Worm (Caenorhabditis elegans) whole organism, L4 larva: ENCODE measurements around the gene nhr-132.
A peak's percentile ranks its signal among the peaks of the same experiment; 100 is the strongest.

ENCODE experiments used
- F37D6.2 ChIP-seq: sonication (generic microtip); optimal IDR thresholded peaks from 2 replicates; lab custom pipeline; 2016; ENCODE audit warnings: mild to moderate bottlenecking, missing genetic modification characterization, missing compliant biosample characterization
- F44E2.7 ChIP-seq: fragments of 200-800 bp; sonication (Bioruptor generic); IDR thresholded peaks from 2 replicates; pipeline ENCODE4 v2.1.2; 2022; ENCODE audit warnings: missing genetic modification characterization, missing compliant biosample characterization
- Y105C5A.15 ChIP-seq: fragments of 200-800 bp; sonication (Bioruptor generic); IDR thresholded peaks from 2 replicates; pipeline ENCODE4 v1.3.6; 2022; ENCODE audit warnings: missing genetic modification characterization, missing compliant biosample characterization
- ama-1 ChIP-seq: fragments of 150-350 bp; optimal IDR thresholded peaks from 2 replicates; lab custom pipeline; 2014; ENCODE audit warnings: inconsistent platforms, mixed read lengths
- arid-1 ChIP-seq: fragments of 200-800 bp; sonication (Bioruptor generic); conservative IDR thresholded peaks from 2 replicates; pipeline ENCODE4 v1.3.6; 2022; ENCODE audit warnings: missing genetic modification reagents, missing genetic modification characterization, missing compliant biosample characterization
- attf-4 ChIP-seq: sonication (generic microtip); optimal IDR thresholded peaks from 3 replicates; lab custom pipeline; 2017; ENCODE audit warnings: missing biosample characterization, missing genetic modification characterization
- ceh-20 ChIP-seq: fragments of 200-800 bp; sonication (Bioruptor generic); IDR thresholded peaks from 2 replicates; pipeline ENCODE4 v1.3.6; 2022; ENCODE audit warnings: missing genetic modification reagents, missing genetic modification characterization, missing compliant biosample characterization
- ceh-32 ChIP-seq: sonication (generic microtip); optimal IDR thresholded peaks from 2 replicates; lab custom pipeline; 2016; ENCODE audit warnings: mild to moderate bottlenecking, missing genetic modification characterization, missing compliant biosample characterization; ENCODE audit not compliant: poor library complexity
- ceh-44 ChIP-seq: fragments of 200-800 bp; sonication (Bioruptor generic); IDR thresholded peaks from 2 replicates; pipeline ENCODE4 v1.3.6; 2022; ENCODE audit warnings: missing genetic modification reagents, missing genetic modification characterization, missing compliant biosample characterization
- ceh-62 ChIP-seq: sonication (generic microtip); optimal IDR thresholded peaks from 2 replicates; lab custom pipeline; 2017; ENCODE audit warnings: missing biosample characterization, missing genetic modification characterization
- ceh-82 ChIP-seq: sonication (generic microtip); optimal IDR thresholded peaks from 2 replicates; lab custom pipeline; 2017; ENCODE audit warnings: missing biosample characterization, missing genetic modification characterization
- ctbp-1 ChIP-seq: fragments of 200-800 bp; sonication (Bioruptor generic); IDR thresholded peaks from 2 replicates; pipeline ENCODE4 v1.3.6; 2022; ENCODE audit warnings: missing genetic modification reagents, missing genetic modification characterization, missing compliant biosample characterization
- daf-8 ChIP-seq: fragments of 200-800 bp; sonication (Bioruptor generic); IDR thresholded peaks from 2 replicates; pipeline ENCODE4 v1.3.6; 2022; ENCODE audit warnings: missing genetic modification characterization, missing compliant biosample characterization
- dmd-8 ChIP-seq: fragments of 200-800 bp; sonication (Bioruptor generic); IDR thresholded peaks from 2 replicates; pipeline ENCODE4 v1.3.6; 2022; ENCODE audit warnings: missing genetic modification characterization, missing compliant biosample characterization
- dmd-9 ChIP-seq: fragments of 200-800 bp; sonication (Bioruptor generic); IDR thresholded peaks from 2 replicates; pipeline ENCODE4 v1.3.6; 2022; ENCODE audit warnings: missing genetic modification reagents, missing genetic modification characterization, missing compliant biosample characterization
- dpl-1 ChIP-seq: fragments of 150-350 bp; optimal IDR thresholded peaks from 2 replicates; lab custom pipeline; 2014; ENCODE audit warnings: missing biosample characterization, missing genetic modification reagents, missing genetic modification characterization
- duxl-1 ChIP-seq: sonication (generic microtip); optimal IDR thresholded peaks from 2 replicates; lab custom pipeline; 2016; ENCODE audit warnings: mild to moderate bottlenecking, missing genetic modification characterization, moderate library complexity, missing compliant biosample characterization; ENCODE audit not compliant: poor library complexity
- dve-1 ChIP-seq: sonication (generic microtip); optimal IDR thresholded peaks from 2 replicates; lab custom pipeline; 2017; ENCODE audit warnings: antibody characterized with exemption, mild to moderate bottlenecking, missing genetic modification characterization, missing compliant biosample characterization; ENCODE audit not compliant: insufficient read depth
- egl-43 ChIP-seq: fragments of 200-800 bp; sonication (Bioruptor generic); IDR thresholded peaks from 2 replicates; pipeline ENCODE4 v1.3.6; 2022; ENCODE audit warnings: missing genetic modification reagents, missing genetic modification characterization, missing compliant biosample characterization
- gei-8 ChIP-seq: fragments of 200-800 bp; sonication (Bioruptor generic); optimal IDR thresholded peaks from 2 replicates; lab custom pipeline; 2018; ENCODE audit warnings: mild to moderate bottlenecking, missing genetic modification characterization, missing compliant biosample characterization
- lin-1 ChIP-seq: fragments of 200-800 bp; sonication (Bioruptor generic); IDR thresholded peaks from 2 replicates; pipeline ENCODE4 v1.3.6; 2022; ENCODE audit warnings: missing genetic modification reagents, missing genetic modification characterization, missing compliant biosample characterization
- lin-13 ChIP-seq: fragments of 150-350 bp; optimal IDR thresholded peaks from 2 replicates; lab custom pipeline; 2014; ENCODE audit warnings: missing biosample characterization, missing genetic modification reagents, missing genetic modification characterization
- lin-39 ChIP-seq: fragments of 150-350 bp; optimal IDR thresholded peaks from 2 replicates; lab custom pipeline; 2014; ENCODE audit warnings: missing biosample characterization, missing genetic modification reagents, missing genetic modification characterization
- lsy-2 ChIP-seq, 2 experiments: fragments of 150-350 bp in 1 of 2; sonication (generic microtip) in 1 of 2; optimal IDR thresholded peaks; 2 replicates each; lab custom pipeline; 2014 to 2017; ENCODE audit warnings: missing biosample characterization in 2 of 2, missing genetic modification characterization in 2 of 2
- madf-5 ChIP-seq, 2 experiments: fragments of 200-800 bp; sonication (Bioruptor generic); IDR thresholded peaks; 2 replicates each; pipeline ENCODE4 v1.3.6; 2022; ENCODE audit warnings: missing compliant biosample characterization in 2 of 2, missing genetic modification characterization in 2 of 2
- mes-2 ChIP-seq: sonication (generic microtip); optimal IDR thresholded peaks from 2 replicates; lab custom pipeline; 2016; ENCODE audit warnings: missing genotype, mild to moderate bottlenecking, missing genetic modification characterization, missing compliant biosample characterization; ENCODE audit not compliant: poor library complexity, severe bottlenecking
- nhr-10 ChIP-seq: fragments of 150-350 bp; optimal IDR thresholded peaks from 2 replicates; lab custom pipeline; 2014; ENCODE audit warnings: missing biosample characterization, missing genetic modification characterization
- nhr-28 ChIP-seq: fragments of 150-350 bp; optimal IDR thresholded peaks from 2 replicates; lab custom pipeline; 2014; ENCODE audit warnings: missing biosample characterization, missing genetic modification characterization
- nhr-41 ChIP-seq: fragments of 200-800 bp; sonication (Bioruptor generic); IDR thresholded peaks from 2 replicates; pipeline ENCODE4 v1.3.6; 2022; ENCODE audit warnings: missing genetic modification reagents, missing genetic modification characterization, missing compliant biosample characterization
- nhr-48 ChIP-seq: sonication (generic microtip); optimal IDR thresholded peaks from 2 replicates; lab custom pipeline; 2016; ENCODE audit warnings: mild to moderate bottlenecking, missing genetic modification characterization, missing compliant biosample characterization
- nhr-76 ChIP-seq: fragments of 150-350 bp; optimal IDR thresholded peaks from 2 replicates; lab custom pipeline; 2014; ENCODE audit warnings: missing biosample characterization, missing genetic modification characterization
- pha-4 ChIP-seq, 2 experiments: fragments of 150-350 bp in 1 of 2; fragments of 200-800 bp in 1 of 2; sonication (Bioruptor generic) in 1 of 2; IDR thresholded peaks in 1 of 2; optimal IDR thresholded peaks in 1 of 2; 2 replicates each; pipeline versions ENCODE4 v1.3.6 to Lab custom; 2014 to 2022; ENCODE audit warnings: missing genetic modification characterization in 2 of 2, missing genetic modification reagents in 2 of 2, missing biosample characterization in 1 of 2, missing compliant biosample characterization in 1 of 2
- pqm-1 ChIP-seq: sonication (generic microtip); optimal IDR thresholded peaks from 2 replicates; lab custom pipeline; 2017; ENCODE audit warnings: missing biosample characterization, missing genetic modification characterization
- snpc-1.2 ChIP-seq: fragments of 200-800 bp; sonication (Bioruptor generic); IDR thresholded peaks from 2 replicates; pipeline ENCODE4 v1.3.6; 2022; ENCODE audit warnings: missing genetic modification reagents, missing genetic modification characterization, missing compliant biosample characterization
- tag-97 ChIP-seq: fragments of 200-800 bp; sonication (Bioruptor generic); IDR thresholded peaks from 2 replicates; pipeline ENCODE4 v1.3.6; 2022; ENCODE audit warnings: missing genetic modification characterization, missing compliant biosample characterization
- unc-130 ChIP-seq: sonication (generic microtip); optimal IDR thresholded peaks from 2 replicates; lab custom pipeline; 2016; ENCODE audit warnings: missing genetic modification reagents, missing genetic modification characterization, missing compliant biosample characterization
- unc-62 ChIP-seq, 3 experiments: fragments of 150-350 bp in 1 of 3; sonication (generic microtip); optimal IDR thresholded peaks in 2 of 3; peaks in 1 of 3; 1 replicate in 1 of 3; 2 replicates in 2 of 3; lab custom pipeline; 2014 to 2017; ENCODE audit warnings: missing biosample characterization in 3 of 3, missing genetic modification characterization in 3 of 3, missing genetic modification reagents in 3 of 3, missing genotype in 1 of 3
- vab-7 ChIP-seq: fragments of 200-800 bp; sonication (Bioruptor generic); IDR thresholded peaks from 2 replicates; pipeline ENCODE4 v1.3.6; 2022; ENCODE audit warnings: missing genetic modification reagents, missing genetic modification characterization, missing compliant biosample characterization
- ztf-11 ChIP-seq: fragments of 150-350 bp; optimal IDR thresholded peaks from 2 replicates; lab custom pipeline; 2014; ENCODE audit warnings: missing biosample characterization, missing genetic modification characterization

Gene nhr-132

DNA sequence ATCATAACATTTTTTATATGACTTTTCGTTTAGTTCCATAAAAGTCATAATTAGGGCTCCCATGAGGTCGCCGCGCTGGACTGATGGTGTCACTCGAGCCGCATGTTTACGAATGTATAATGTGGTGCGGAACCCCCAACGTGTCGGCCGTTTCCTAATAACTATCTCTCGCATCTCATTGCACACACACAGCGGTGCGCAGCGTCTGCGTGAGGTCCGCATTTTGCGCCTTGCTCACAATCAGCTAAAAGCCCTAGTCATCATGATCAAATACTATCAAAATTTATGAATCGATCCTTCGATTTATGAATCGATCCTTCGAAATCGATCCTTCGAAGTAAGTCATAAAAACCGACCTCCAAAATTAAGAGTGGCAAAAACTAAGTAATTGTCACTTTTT, 25.7 kb downstream of the nhr-132 start, which contains the start of gene srx-7:
Gene srx-7 (plus strand): TSS at position 256 of the 400 bp plus-strand sequence.
- TF ChIP-seq ceh-44 (GFP tag; lab: Robert Waterston, UW): peak; percentile 86
- TF ChIP-seq arid-1 (GFP tag; lab: Robert Waterston, UW): no peak

DNA sequence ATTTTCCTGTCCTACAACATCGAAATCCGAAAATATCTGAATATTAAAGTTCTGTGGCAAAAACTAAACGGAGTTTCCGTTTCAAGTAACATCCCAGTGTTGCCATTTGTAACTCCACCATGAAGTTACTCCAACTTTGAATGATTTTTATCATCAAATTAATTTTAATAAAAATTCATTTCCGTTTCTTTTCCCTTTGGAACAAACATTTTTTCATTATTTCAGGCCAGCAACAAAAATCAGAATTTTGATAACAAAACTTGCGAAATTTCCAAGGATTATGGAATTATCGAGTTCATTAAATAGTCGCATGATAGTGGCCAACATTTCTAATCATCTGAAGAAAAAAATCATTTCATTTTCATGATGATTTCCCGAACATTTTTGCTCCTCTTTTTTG, 28.6 kb downstream of the nhr-132 start, which contains the start of gene C14C6.2:
Gene C14C6.2 (plus strand): TSS at position 301 of the 400 bp plus-strand sequence.
- no peak for TF ChIP-seq F44E2.7 (GFP tag; lab: Robert Waterston, UW)
- no peak for TF ChIP-seq nhr-76 (tag; lab: Kevin White, UChicago)
- no peak for TF ChIP-seq pha-4 (GFP tag; IDR thresholded peaks at IDR 0.05; lab: Robert Waterston, UW)
- TF ChIP-seq pha-4 (tag; optimal IDR thresholded peaks at IDR 0.05; lab: Kevin White, UChicago): no peak
- no peak for TF ChIP-seq ceh-62 (tag; lab: Kevin White, UChicago)
- TF ChIP-seq, all 104 proteins: peak for 0

ce11 chrV:565984-566383, 31.7 kb downstream of the nhr-132 start, which contains the start of gene sri-73:
Gene sri-73 (minus strand): TSS chrV:566084.
- TF ChIP-seq Y105C5A.15 (GFP tag; lab: Robert Waterston, UW) (no peak), F37D6.2 (tag; lab: Kevin White, UChicago) (no peak), ztf-11 (no peak), duxl-1 (no peak), nhr-48 (tag; lab: Kevin White, UChicago) (no peak), pha-4 (GFP tag; IDR thresholded peaks at IDR 0.05; lab: Robert Waterston, UW) (no peak), pha-4 (tag; optimal IDR thresholded peaks at IDR 0.05; lab: Kevin White, UChicago) (no peak), dpl-1 (GFP tag; lab: Kevin White, UChicago) (no peak), unc-130 (no peak), mes-2 (no peak), lin-39 (tag; lab: Kevin White, UChicago) (no peak), ceh-32 (tag; lab: Kevin White, UChicago) (no peak), nhr-10 (tag; lab: Kevin White, UChicago) (no peak), nhr-41 (GFP tag; lab: Robert Waterston, UW) (no peak), snpc-1.2 (GFP tag; lab: Robert Waterston, UW) (no peak), nhr-28 (tag; lab: Kevin White, UChicago) (no peak)
- TF ChIP-seq, all 104 proteins: peak for 0

DNA sequence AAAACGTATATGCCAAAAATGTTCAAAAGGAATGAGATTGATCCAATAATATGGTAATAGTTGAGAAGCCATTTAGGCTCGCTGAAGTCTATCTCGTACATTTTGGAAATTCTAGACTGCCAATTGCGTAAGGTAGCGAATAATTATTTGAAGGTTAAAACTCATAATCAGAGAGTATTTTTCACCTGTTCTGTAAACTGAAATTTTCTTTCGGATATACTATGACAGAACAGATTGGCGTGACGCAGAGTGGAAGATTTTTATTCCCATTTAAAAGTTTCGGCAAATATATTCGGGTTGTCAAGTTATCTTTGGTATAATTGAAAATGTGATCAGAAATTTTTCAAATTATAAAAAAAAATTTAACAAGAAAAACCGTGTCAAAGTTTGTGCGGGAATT, 33.9 kb downstream of the nhr-132 start, which contains the start of gene sri-72:
Gene sri-72 (minus strand): TSS at position 101 of the 400 bp plus-strand sequence.
- no peak for TF ChIP-seq ceh-82 (tag; lab: Kevin White, UChicago)
- no peak for TF ChIP-seq lin-39 (tag; lab: Kevin White, UChicago)
- TF ChIP-seq lsy-2 (tag; optimal IDR thresholded peaks at IDR 0.05; lab: Kevin White, UChicago): no peak
- no peak for TF ChIP-seq lin-13 (GFP tag; lab: Kevin White, UChicago)
- TF ChIP-seq dmd-8: no peak
- no peak for TF ChIP-seq egl-43
- TF ChIP-seq tag-97: no peak
- TF ChIP-seq attf-4: no peak
- no peak for TF ChIP-seq gei-8 (GFP tag; lab: Kevin White, UChicago)
- no peak for TF ChIP-seq ama-1
- TF ChIP-seq, all 104 proteins: peak for 0

DNA sequence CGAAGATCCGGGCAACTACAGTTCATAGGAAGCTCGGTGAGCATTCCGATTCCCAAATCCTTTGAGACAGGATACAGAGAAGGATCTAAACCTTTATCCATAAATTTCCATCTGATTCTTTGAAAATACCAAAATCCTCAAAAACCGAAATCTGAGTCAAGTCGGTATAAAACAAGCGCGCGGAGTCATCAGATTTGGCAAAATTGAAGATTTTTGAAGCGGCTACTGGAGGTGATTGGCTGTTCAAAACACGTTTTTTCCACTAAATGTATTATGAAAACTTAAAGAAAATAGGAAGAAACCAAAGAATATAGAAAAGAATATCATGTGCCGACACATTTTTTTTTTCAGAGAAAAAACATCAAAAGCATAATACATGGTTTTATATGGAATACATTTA, 40.4 kb downstream of the nhr-132 start, which contains the start of gene C14C6.13:
Gene C14C6.13 (minus strand): TSS at position 101 of the 400 bp plus-strand sequence.
- TF ChIP-seq dmd-9: no peak
- no peak for TF ChIP-seq vab-7 (GFP tag; lab: Robert Waterston, UW)
- no peak for TF ChIP-seq unc-62 (GFP tag; optimal IDR thresholded peaks at IDR 0.05 in 1 of 2; lab: Kevin White, UChicago)
- TF ChIP-seq unc-62 (tag; optimal IDR thresholded peaks at IDR 0.05; lab: Kevin White, UChicago): no peak
- no peak for TF ChIP-seq nhr-76 (tag; lab: Kevin White, UChicago)
- no peak for TF ChIP-seq lin-1 (GFP tag; lab: Robert Waterston, UW)
- no peak for TF ChIP-seq pqm-1 (tag; lab: Kevin White, UChicago)
- no peak for TF ChIP-seq ceh-20 (GFP tag; lab: Robert Waterston, UW)
- no peak for TF ChIP-seq nhr-28 (tag; lab: Kevin White, UChicago)
- no peak for TF ChIP-seq daf-8
- TF ChIP-seq madf-5 (GFP tag; IDR thresholded peaks at IDR 0.05; lab: Robert Waterston, UW): no peak
- TF ChIP-seq dve-1: no peak
- no peak for TF ChIP-seq ctbp-1
